Fruit fly (Drosophila melanogaster): ENCODE measurements around the gene ome.

Gene ome

dm6 chr3L:14756724-14757463 is 84.3 kb downstream of the ome start:
- TF ChIP-seq CG9948 (tag; optimal IDR thresholded peaks at IDR 0.05) (peak; percentile 80), Pif1A (GFP tag; optimal IDR thresholded peaks at IDR 0.05) (peak; percentile 80), gl (tag; optimal IDR thresholded peaks at IDR 0.05) (peak; percentile 46), CG8159 (tag; optimal IDR thresholded peaks at IDR 0.05) (peak; percentile 85), CG32121 (GFP tag; IDR thresholded peaks at IDR 0.05) (peak; percentile 93), CG4496 (GFP tag; IDR thresholded peaks at IDR 0.05) (peak; percentile 97), CG15710 (tag; optimal IDR thresholded peaks at IDR 0.05) (peak; percentile 83), Snoo (tag; optimal IDR thresholded peaks at IDR 0.05) (peak; percentile 86), rn (GFP tag; IDR thresholded peaks at IDR 0.05) (peak; percentile 87), Ets98B (GFP tag; IDR thresholded peaks at IDR 0.05) (peak; percentile 94), CG17806 (tag; optimal IDR thresholded peaks at IDR 0.05) (peak; percentile 79), CG34367 (tag; optimal IDR thresholded peaks at IDR 0.05) (peak; percentile 83), CG8301 (tag; optimal IDR thresholded peaks at IDR 0.05) (peak; percentile 90), D1 (tag; optimal IDR thresholded peaks at IDR 0.05) (peak; percentile 30), EcR (GFP tag; optimal IDR thresholded peaks at IDR 0.05) (no peak), fd96Ca (GFP tag; IDR thresholded peaks at IDR 0.05) (peak; percentile 97), CG14655 (GFP tag; optimal IDR thresholded peaks at IDR 0.05) (peak; percentile 92), CG12605 (GFP tag; IDR thresholded peaks at IDR 0.05) (peak; percentile 92), CG13204 (GFP tag; optimal IDR thresholded peaks at IDR 0.05) (peak; percentile 74), CG10348 (GFP tag; IDR thresholded peaks at IDR 0.05) (peak; percentile 87), Pif1B (GFP tag; optimal IDR thresholded peaks at IDR 0.05) (peak; percentile 72)

- peak; percentile 29 for TF ChIP-seq gl (tag; optimal IDR thresholded peaks at IDR 0.05)
- TF ChIP-seq CG8159 (tag; optimal IDR thresholded peaks at IDR 0.05) = peak; percentile 9
- TF ChIP-seq CG14655 (GFP tag; optimal IDR thresholded peaks at IDR 0.05) = no peak
- no peak for TF ChIP-seq CG9948 (tag; optimal IDR thresholded peaks at IDR 0.05)
- peak; percentile 13 for TF ChIP-seq CG15710 (tag; optimal IDR thresholded peaks at IDR 0.05)
- TF ChIP-seq Snoo (tag; optimal IDR thresholded peaks at IDR 0.05) = no peak
- peak; percentile 58; the same call in 1 of the 2 replicates for TF ChIP-seq CG12605 (GFP tag; IDR thresholded peaks at IDR 0.05)
- TF ChIP-seq CG17806 (tag; optimal IDR thresholded peaks at IDR 0.05) = no peak
- no peak for TF ChIP-seq CG10348 (GFP tag; IDR thresholded peaks at IDR 0.05)
- TF ChIP-seq Pif1B (GFP tag; optimal IDR thresholded peaks at IDR 0.05) = peak; percentile 16
- no peak for TF ChIP-seq Pif1A (GFP tag; optimal IDR thresholded peaks at IDR 0.05)
- TF ChIP-seq fd96Ca (GFP tag; IDR thresholded peaks at IDR 0.05) = peak; percentile 50; the same call in 2 of the 3 replicates
- peak; percentile 33 for TF ChIP-seq CG34367 (tag; optimal IDR thresholded peaks at IDR 0.05)
- TF ChIP-seq CG8301 (tag; optimal IDR thresholded peaks at IDR 0.05) = no peak
- TF ChIP-seq CG4496 (GFP tag; IDR thresholded peaks at IDR 0.05) = peak; percentile 6; the same call in 1 of the 3 replicates
- TF ChIP-seq CG13204 (GFP tag; optimal IDR thresholded peaks at IDR 0.05) = peak; percentile 61
- TF ChIP-seq CG32121 (GFP tag; IDR thresholded peaks at IDR 0.05) = peak; percentile 44
- TF ChIP-seq rn (GFP tag; IDR thresholded peaks at IDR 0.05) = no peak
- peak; percentile 68 for TF ChIP-seq EcR (GFP tag; optimal IDR thresholded peaks at IDR 0.05)
- TF ChIP-seq D1 (tag; optimal IDR thresholded peaks at IDR 0.05) = no peak
- peak; percentile 61; the same call in 1 of the 2 replicates for TF ChIP-seq Ets98B (GFP tag; IDR thresholded peaks at IDR 0.05)
Measured at dm6 chr3L:14757464-14758384, 85.1 kb downstream of the ome start, which contains the start of gene CG42507. Gene CG42507, minus strand, starts transcription at chr3L:14757962.

DNA sequence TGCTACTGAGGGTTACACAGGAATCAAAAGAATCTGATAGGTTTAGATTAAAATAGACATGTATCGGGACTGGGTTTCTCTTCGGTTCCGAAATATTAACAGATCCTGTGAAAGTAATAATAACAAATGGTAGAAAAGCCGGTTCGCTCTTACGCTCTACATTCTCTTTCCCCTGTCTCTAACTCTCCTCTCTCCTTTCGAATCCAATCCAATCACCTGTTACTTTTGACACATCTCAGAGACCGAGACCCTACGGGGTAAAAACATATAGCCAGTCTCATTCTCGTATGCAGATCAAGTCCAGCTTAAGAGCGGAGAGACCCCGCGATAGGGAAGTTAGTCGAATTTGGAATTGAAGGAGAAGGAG is 86.1 kb downstream of the ome start:
- TF ChIP-seq EcR (GFP tag; optimal IDR thresholded peaks at IDR 0.05) (no peak), Pif1B (GFP tag; optimal IDR thresholded peaks at IDR 0.05) (no peak)

DNA sequence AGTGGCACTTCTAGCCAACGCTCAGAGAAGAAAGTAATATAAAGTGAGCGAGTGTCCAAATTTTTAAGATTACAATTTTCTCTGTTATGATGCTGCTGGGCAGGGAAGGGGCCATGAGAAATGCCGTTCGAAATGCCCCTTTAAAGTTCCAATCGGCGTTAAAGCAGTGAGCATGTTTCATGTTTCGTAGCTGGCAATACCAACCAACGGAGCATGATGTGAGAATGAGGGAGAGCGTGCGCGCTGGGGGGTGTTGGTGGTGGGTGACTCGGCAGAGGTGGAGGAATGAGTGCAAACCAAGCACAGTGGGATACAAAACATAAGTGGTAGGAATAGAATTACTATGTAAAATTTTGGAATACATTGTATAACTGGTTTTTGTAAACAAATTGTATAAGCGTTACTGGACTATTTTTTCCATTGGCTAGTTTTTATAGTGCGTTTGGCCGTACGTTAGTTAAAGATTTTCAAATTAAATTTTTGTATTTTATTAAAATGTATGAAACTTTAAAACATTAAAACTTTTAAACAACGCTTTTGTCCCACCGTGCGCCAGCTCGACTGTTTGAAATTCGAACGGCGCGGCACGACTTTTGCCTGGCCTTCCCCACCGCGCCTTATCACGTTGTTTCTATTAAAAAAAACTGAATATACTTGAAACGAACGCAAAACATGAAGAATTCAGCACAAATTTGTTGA is 86.6 kb downstream of the ome start:
- TF ChIP-seq CG8159 (tag; optimal IDR thresholded peaks at IDR 0.05) (peak; percentile 100), gl (tag; optimal IDR thresholded peaks at IDR 0.05) (peak; percentile 98), CG13204 (GFP tag; optimal IDR thresholded peaks at IDR 0.05) (peak; percentile 99), CG17806 (tag; optimal IDR thresholded peaks at IDR 0.05) (peak; percentile 100), CG8301 (tag; optimal IDR thresholded peaks at IDR 0.05) (peak; percentile 100), CG15710 (tag; optimal IDR thresholded peaks at IDR 0.05) (peak; percentile 100), Pif1A (GFP tag; optimal IDR thresholded peaks at IDR 0.05) (peak; percentile 99), CG4496 (GFP tag; IDR thresholded peaks at IDR 0.05) (peak; percentile 100), D1 (tag; optimal IDR thresholded peaks at IDR 0.05) (peak; percentile 99), Pif1B (GFP tag; optimal IDR thresholded peaks at IDR 0.05) (peak; percentile 99), Ets98B (GFP tag; IDR thresholded peaks at IDR 0.05) (peak; percentile 100), CG10348 (GFP tag; IDR thresholded peaks at IDR 0.05) (peak; percentile 100), CG32121 (GFP tag; IDR thresholded peaks at IDR 0.05) (peak; percentile 100), rn (GFP tag; IDR thresholded peaks at IDR 0.05) (peak; percentile 99), Snoo (tag; optimal IDR thresholded peaks at IDR 0.05) (peak; percentile 100), EcR (GFP tag; optimal IDR thresholded peaks at IDR 0.05) (peak; percentile 52), CG9948 (tag; optimal IDR thresholded peaks at IDR 0.05) (peak; percentile 100), fd96Ca (GFP tag; IDR thresholded peaks at IDR 0.05) (peak; percentile 99), CG12605 (GFP tag; IDR thresholded peaks at IDR 0.05) (peak; percentile 99), CG14655 (GFP tag; optimal IDR thresholded peaks at IDR 0.05) (peak; percentile 100), CG34367 (tag; optimal IDR thresholded peaks at IDR 0.05) (peak; percentile 100)
